Worm (Caenorhabditis elegans): ENCODE data around the gene npr-1.

DNA sequence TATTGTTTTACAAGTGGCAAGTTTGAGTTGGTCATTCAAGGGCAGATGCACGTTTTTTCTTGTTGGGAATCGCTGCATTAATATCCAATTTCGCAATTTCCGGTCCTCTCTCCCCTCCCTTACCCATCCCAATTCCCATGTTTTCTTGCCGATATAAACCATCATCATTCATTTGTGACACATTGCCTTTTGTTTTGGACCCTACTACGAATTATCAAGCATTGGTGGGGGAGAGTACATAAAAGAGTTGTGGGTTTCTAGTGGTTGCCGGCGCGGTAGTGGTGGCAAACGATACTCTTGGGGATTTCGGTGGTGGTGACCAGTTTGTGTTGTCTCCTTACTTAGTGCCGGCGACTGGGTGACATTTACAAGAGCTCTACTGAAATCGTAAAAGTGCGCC is 27.5 kb downstream of the npr-1 start:
- no peak for TF ChIP-seq F23B12.7 (tag; optimal IDR thresholded peaks at IDR 0.05; ENCODE audit: insufficient read depth)
- no peak for TF ChIP-seq ceh-91 (GFP tag; IDR thresholded peaks at IDR 0.05)
- no peak for TF ChIP-seq repo-1 (tag; optimal IDR thresholded peaks at IDR 0.05)
- TF ChIP-seq zfh-2 (GFP tag; conservative IDR thresholded peaks at IDR 0.05) = no peak
